Worm (Caenorhabditis elegans): ENCODE results near the gene sre-29.
"Not testable (repeated sequence)": the region's sequence is repeated elsewhere in the genome, so short reads cannot be mapped to it uniquely, and the experiment has no call there.

Gene sre-29

DNA sequence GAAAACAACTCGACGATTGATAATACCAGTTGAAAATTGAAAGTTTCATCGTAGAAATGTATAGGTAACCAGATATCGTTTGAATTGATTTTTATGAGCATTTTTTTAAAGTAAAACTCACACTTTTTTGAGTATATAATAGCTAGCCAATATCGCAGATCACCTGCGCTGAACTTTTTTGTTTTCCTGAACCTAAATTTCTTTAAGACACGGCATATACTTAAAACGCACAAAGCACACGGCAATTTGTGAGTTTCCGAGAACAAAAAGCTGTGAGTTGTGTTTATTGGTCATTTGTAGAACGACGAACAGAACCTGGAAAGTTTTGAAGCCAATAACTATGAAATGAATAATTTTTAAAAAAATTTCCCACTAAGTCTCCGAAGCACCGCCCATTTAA is at the start of gene sre-29:
Gene sre-29, minus strand, starts transcription at position 101 of the 400 bp plus-strand sequence.
- TF ChIP-seq scrt-1 (GFP tag; IDR thresholded peaks at IDR 0.05) (no peak), ama-1 (optimal IDR thresholded peaks at IDR 0.05) (no peak), hmbx-1 (tag; optimal IDR thresholded peaks at IDR 0.05) (no peak), F13C5.2 (tag; optimal IDR thresholded peaks at IDR 0.05) (no peak), aly-1 (tag; optimal IDR thresholded peaks at IDR 0.05) (no peak), pes-1 (GFP tag; IDR thresholded peaks at IDR 0.05) (no peak), B0310.2 (tag; optimal IDR thresholded peaks at IDR 0.05) (no peak), tra-4 (tag; optimal IDR thresholded peaks at IDR 0.05) (no peak), tbx-37 (GFP tag; conservative IDR thresholded peaks at IDR 0.05) (no peak), sea-1 (GFP tag; conservative IDR thresholded peaks at IDR 0.05) (no peak), ceh-36 (tag; optimal IDR thresholded peaks at IDR 0.05) (no peak), ets-7 (tag; optimal IDR thresholded peaks at IDR 0.05) (no peak), tbx-11 (GFP tag; IDR thresholded peaks at IDR 0.05) (no peak), ceh-13 (GFP tag; optimal IDR thresholded peaks at IDR 0.05) (no peak), hmg-4 (GFP tag; optimal IDR thresholded peaks at IDR 0.05) (no peak), hnd-1 (tag; optimal IDR thresholded peaks at IDR 0.05) (no peak), flt-1 (GFP tag; IDR thresholded peaks at IDR 0.05) (no peak)

DNA sequence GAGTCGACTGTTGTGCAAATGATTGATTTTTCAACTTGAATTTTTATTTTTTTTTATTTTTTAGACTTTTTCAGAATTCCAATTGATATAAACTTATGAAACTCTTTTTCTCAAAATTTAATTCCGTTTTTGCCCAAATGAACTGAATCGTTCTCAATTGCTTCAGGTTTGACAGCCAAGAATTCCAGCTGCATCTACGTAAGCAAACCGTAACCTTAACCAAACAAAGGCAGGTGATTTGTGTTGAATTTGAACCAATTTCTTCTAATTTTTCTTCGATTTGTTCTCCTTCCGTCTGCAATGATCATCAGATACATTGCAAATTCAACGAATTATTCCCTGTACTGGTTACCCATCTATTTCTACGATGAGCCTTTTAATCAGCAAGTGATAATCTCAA is 48.2 kb upstream of the sre-29 start, which contains the start of gene sre-34:
Gene sre-34, plus strand, starts transcription at position 301 of the 400 bp plus-strand sequence.
- no peak for TF ChIP-seq B0310.2 (tag; optimal IDR thresholded peaks at IDR 0.05)
- TF ChIP-seq tbx-11 (GFP tag; IDR thresholded peaks at IDR 0.05): no peak
- no peak for TF ChIP-seq ceh-13 (GFP tag; optimal IDR thresholded peaks at IDR 0.05)
- no peak for TF ChIP-seq tra-4 (tag; optimal IDR thresholded peaks at IDR 0.05)
- no peak for TF ChIP-seq pes-1 (GFP tag; IDR thresholded peaks at IDR 0.05)
- TF ChIP-seq ama-1 (optimal IDR thresholded peaks at IDR 0.05): no peak
- TF ChIP-seq hnd-1 (tag; optimal IDR thresholded peaks at IDR 0.05): no peak
- TF ChIP-seq ets-7 (tag; optimal IDR thresholded peaks at IDR 0.05): no peak
- no peak for TF ChIP-seq ceh-36 (tag; optimal IDR thresholded peaks at IDR 0.05)
- TF ChIP-seq F13C5.2 (tag; optimal IDR thresholded peaks at IDR 0.05): no peak

DNA sequence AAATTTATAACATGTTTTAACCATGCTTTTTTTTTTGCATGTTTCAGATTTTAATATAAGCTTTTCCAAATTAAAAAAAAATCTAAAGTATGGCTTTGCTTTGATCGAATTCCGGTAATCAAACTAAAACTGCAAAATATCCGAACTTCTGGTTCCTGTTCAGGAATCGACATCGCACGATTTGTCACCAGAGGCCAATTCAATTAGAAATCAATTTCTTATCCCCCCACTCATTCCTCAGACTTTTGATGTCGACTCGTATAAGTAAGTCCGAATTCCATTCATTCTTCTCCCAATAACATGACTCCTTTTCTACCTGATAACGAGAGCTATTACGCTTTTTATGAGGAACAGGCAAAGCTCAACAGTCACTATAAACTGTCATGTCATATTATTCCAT is 46.5 kb upstream of the sre-29 start, which contains the start of gene srh-27:
Gene srh-27, plus strand, starts transcription at position 301 of the 400 bp plus-strand sequence.
- TF ChIP-seq ceh-36 (tag; optimal IDR thresholded peaks at IDR 0.05) (no peak), F13C5.2 (tag; optimal IDR thresholded peaks at IDR 0.05) (no peak), hmg-4 (GFP tag; optimal IDR thresholded peaks at IDR 0.05) (no peak), sea-1 (GFP tag; conservative IDR thresholded peaks at IDR 0.05) (no peak), B0310.2 (tag; optimal IDR thresholded peaks at IDR 0.05) (no peak), flt-1 (GFP tag; IDR thresholded peaks at IDR 0.05) (no peak)

DNA sequence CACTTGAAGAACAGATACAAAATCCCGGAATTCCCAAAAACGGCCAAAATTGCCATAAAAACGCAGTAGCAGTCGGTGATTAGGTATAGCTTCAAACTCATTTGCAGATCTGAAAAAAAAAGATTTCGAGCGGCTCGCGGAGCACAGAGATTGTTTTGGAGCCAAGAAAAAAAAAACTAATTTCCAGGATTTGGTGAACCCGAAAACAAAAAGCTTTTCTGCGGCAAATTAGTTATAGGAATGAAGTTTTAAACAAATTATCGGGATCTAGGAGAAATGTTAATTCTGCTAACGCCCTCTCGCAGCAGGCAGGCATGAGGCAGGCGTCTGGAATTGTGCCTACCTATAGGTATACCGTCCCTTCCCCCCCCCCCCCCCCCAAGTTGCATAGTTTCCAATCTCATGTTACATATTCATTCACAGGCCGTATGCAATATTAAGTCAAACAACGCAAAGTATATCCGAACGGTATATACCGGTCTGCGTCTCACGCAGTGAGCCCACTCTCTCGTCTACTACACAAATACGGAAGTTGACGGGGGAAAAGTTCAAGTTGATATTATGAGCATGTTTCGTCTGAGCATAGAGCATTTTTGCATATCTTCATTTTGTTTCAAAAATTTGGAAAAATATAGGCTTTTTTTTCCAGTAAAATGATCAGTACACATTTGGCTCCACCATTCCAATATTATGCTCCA is 43.1 kb upstream of the sre-29 start, which contains the start of the genes W05H5.1 and pitr-6:
Gene W05H5.1, minus strand, starts transcription at position 101 of the 698 bp plus-strand sequence.
Gene pitr-6, plus strand, starts transcription at position 648 of the 698 bp plus-strand sequence.
- TF ChIP-seq ceh-13 (GFP tag; optimal IDR thresholded peaks at IDR 0.05) (no peak), hnd-1 (tag; optimal IDR thresholded peaks at IDR 0.05) (no peak), aly-1 (tag; optimal IDR thresholded peaks at IDR 0.05) (no peak), sea-1 (GFP tag; conservative IDR thresholded peaks at IDR 0.05) (no peak), F13C5.2 (tag; optimal IDR thresholded peaks at IDR 0.05) (no peak), B0310.2 (tag; optimal IDR thresholded peaks at IDR 0.05) (no peak), tbx-11 (GFP tag; IDR thresholded peaks at IDR 0.05) (no peak), tra-4 (tag; optimal IDR thresholded peaks at IDR 0.05) (no peak), ets-7 (tag; optimal IDR thresholded peaks at IDR 0.05) (no peak), ceh-36 (tag; optimal IDR thresholded peaks at IDR 0.05) (no peak), hmbx-1 (tag; optimal IDR thresholded peaks at IDR 0.05) (no peak)

DNA sequence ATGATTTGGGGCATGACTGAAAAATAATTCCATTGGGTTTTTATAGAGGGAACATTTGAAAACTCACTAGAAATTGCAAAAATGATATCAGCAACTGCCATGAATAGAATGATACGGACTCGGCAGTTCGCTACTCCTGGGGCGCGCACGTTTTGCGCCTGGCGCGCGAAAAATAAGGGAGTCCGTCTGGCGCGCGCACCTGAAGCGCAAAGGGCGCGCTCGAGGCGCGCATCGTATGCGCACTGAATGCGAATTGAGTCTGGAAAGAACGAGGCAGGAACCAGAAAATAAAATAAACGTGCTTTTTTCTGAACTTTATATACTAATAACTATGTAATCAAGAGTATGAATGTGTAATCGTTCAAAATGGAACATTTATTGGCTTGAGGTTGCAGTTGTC is 39.5 kb upstream of the sre-29 start, which contains the start of gene Y57A10C.10:
Gene Y57A10C.10, minus strand, starts transcription at position 101 of the 400 bp plus-strand sequence.
- not testable (repeated sequence) for TF ChIP-seq ets-7 (tag; optimal IDR thresholded peaks at IDR 0.05); tra-4 (tag; optimal IDR thresholded peaks at IDR 0.05); ama-1 (optimal IDR thresholded peaks at IDR 0.05)

DNA sequence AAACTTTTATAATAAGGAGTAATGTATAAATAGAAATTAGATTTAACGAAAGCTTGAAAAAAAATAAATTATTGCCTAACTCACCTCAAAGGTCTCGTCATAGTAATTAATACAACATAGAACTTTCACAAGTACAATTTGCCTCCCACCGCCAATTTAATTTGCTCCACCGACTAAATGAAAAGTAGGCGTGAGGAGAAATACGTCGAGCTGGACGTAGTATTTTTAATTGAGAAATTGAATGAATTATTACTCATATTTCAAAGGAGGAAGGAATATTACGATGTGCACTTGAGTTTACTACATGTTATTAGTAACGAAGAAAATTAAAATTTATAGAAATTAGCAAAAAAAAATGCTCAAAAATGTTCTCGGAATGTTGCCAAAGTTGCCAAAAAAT is 36.8 kb upstream of the sre-29 start, which contains the start of gene Y57A10C.9:
Gene Y57A10C.9, minus strand, starts transcription at position 101 of the 400 bp plus-strand sequence.
- TF ChIP-seq aly-1 (tag; optimal IDR thresholded peaks at IDR 0.05): no peak
- no peak for TF ChIP-seq F13C5.2 (tag; optimal IDR thresholded peaks at IDR 0.05)
- TF ChIP-seq hmg-4 (GFP tag; optimal IDR thresholded peaks at IDR 0.05): no peak
- TF ChIP-seq scrt-1 (GFP tag; IDR thresholded peaks at IDR 0.05): no peak
- no peak for TF ChIP-seq tbx-37 (GFP tag; conservative IDR thresholded peaks at IDR 0.05)
- TF ChIP-seq ets-7 (tag; optimal IDR thresholded peaks at IDR 0.05): no peak
- TF ChIP-seq ceh-36 (tag; optimal IDR thresholded peaks at IDR 0.05): no peak
- TF ChIP-seq hnd-1 (tag; optimal IDR thresholded peaks at IDR 0.05): no peak
- TF ChIP-seq tbx-11 (GFP tag; IDR thresholded peaks at IDR 0.05): no peak
- TF ChIP-seq ceh-13 (GFP tag; optimal IDR thresholded peaks at IDR 0.05): no peak
- no peak for TF ChIP-seq hmbx-1 (tag; optimal IDR thresholded peaks at IDR 0.05)
- TF ChIP-seq sea-1 (GFP tag; conservative IDR thresholded peaks at IDR 0.05): no peak
- TF ChIP-seq flt-1 (GFP tag; IDR thresholded peaks at IDR 0.05): no peak
- no peak for TF ChIP-seq ama-1 (optimal IDR thresholded peaks at IDR 0.05)
- no peak for TF ChIP-seq tra-4 (tag; optimal IDR thresholded peaks at IDR 0.05)
- TF ChIP-seq pes-1 (GFP tag; IDR thresholded peaks at IDR 0.05): no peak
- no peak for TF ChIP-seq B0310.2 (tag; optimal IDR thresholded peaks at IDR 0.05)

DNA sequence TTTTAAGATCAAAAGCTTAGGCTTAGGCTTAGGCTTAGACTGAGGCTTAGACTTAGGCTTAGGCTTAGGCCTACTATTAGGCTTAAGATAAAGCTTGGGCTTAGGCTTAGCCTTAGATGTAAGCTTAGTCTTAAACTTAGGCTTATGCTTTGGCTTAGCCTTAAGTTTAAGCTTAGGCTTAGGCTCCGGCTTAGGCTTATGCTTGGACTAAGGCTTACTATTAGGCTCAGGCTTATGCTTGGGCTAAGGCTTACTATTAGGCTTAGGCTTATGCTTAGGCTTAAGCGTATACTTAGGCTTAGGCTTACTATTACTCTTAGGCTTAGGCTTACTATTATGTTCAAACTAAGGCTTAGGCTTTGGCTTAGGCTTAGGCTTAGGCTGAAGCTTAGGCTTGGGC is 35.0 kb upstream of the sre-29 start:
- TF ChIP-seq hmbx-1 (tag; optimal IDR thresholded peaks at IDR 0.05) (no peak), ceh-36 (tag; optimal IDR thresholded peaks at IDR 0.05) (peak; percentile 82)
